Worm (Caenorhabditis elegans): Measurements from ENCODE around the gene C18F10.2.

- TF ChIP-seq elt-3 (tag; optimal IDR thresholded peaks at IDR 0.05), result no peak
- TF ChIP-seq sma-3 (GFP tag; optimal IDR thresholded peaks at IDR 0.05), result no peak
- no peak for TF ChIP-seq lin-13 (GFP tag; optimal IDR thresholded peaks at IDR 0.05)
- no peak for TF ChIP-seq ceh-82 (tag; optimal IDR thresholded peaks at IDR 0.05)
- TF ChIP-seq ZK546.5 (tag; optimal IDR thresholded peaks at IDR 0.05), result no peak
- TF ChIP-seq unc-62 (GFP tag; optimal IDR thresholded peaks at IDR 0.05), result no peak
- TF ChIP-seq Y55F3AM.14 (GFP tag; optimal IDR thresholded peaks at IDR 0.05), result no peak
- no peak for TF ChIP-seq egl-27 (tag; optimal IDR thresholded peaks at IDR 0.05)
- no peak for TF ChIP-seq dmd-4 (tag; optimal IDR thresholded peaks at IDR 0.05)
- TF ChIP-seq nhr-21 (tag; optimal IDR thresholded peaks at IDR 0.05), result no peak
- TF ChIP-seq R02D3.7 (tag; optimal IDR thresholded peaks at IDR 0.05), result no peak
- TF ChIP-seq unc-39 (tag; optimal IDR thresholded peaks at IDR 0.05), result no peak
- TF ChIP-seq alr-1 (tag; optimal IDR thresholded peaks at IDR 0.05), result no peak
- TF ChIP-seq nhr-77 (tag; optimal IDR thresholded peaks at IDR 0.05), result no peak
These were observed 18.2 kb upstream of the C18F10.2 start, which contains the start of gene srg-8 for ce11 chrIII:6254737-6255136.
